Worm (Caenorhabditis elegans) whole organism, midembryonic: ENCODE results near the gene nhr-143.

Experiments
- T22C8.4 ChIP-seq: fragments of 200-800 bp; sonication (Bioruptor generic); IDR thresholded peaks from 2 replicates; pipeline ENCODE4 v1.3.6; 2022; ENCODE audit warnings: missing genetic modification characterization, missing compliant biosample characterization
- cog-1 ChIP-seq: sonication (generic microtip); optimal IDR thresholded peaks from 2 replicates; lab custom pipeline; 2016; ENCODE audit warnings: missing genetic modification characterization, missing compliant biosample characterization
- flt-1 ChIP-seq: fragments of 200-800 bp; sonication (Bioruptor generic); IDR thresholded peaks from 2 replicates; pipeline ENCODE4 v1.3.6; 2022; ENCODE audit warnings: missing genetic modification characterization, missing compliant biosample characterization
- klf-2 ChIP-seq: fragments of 200-800 bp; sonication (Bioruptor generic); conservative IDR thresholded peaks from 2 replicates; pipeline ENCODE4 v1.3.6; 2022; ENCODE audit warnings: missing genetic modification reagents, missing genetic modification characterization, missing compliant biosample characterization
- med-1 ChIP-seq: sonication (generic microtip); optimal IDR thresholded peaks from 2 replicates; lab custom pipeline; 2017; ENCODE audit warnings: missing genetic modification characterization, mild to moderate bottlenecking, missing compliant biosample characterization, antibody characterized with exemption, missing genetic modification reagents; ENCODE audit not compliant: insufficient read depth
- ref-1 ChIP-seq: fragments of 200-800 bp; sonication (Bioruptor generic); conservative IDR thresholded peaks from 2 replicates; pipeline ENCODE4 v1.3.6; 2022; ENCODE audit warnings: missing genetic modification reagents, missing genetic modification characterization, missing compliant biosample characterization
- tab-1 ChIP-seq: fragments of 200-800 bp; sonication (Bioruptor generic); IDR thresholded peaks from 2 replicates; pipeline ENCODE4 v1.3.6; 2022; ENCODE audit warnings: missing genetic modification characterization, missing compliant biosample characterization
- ztf-23 ChIP-seq: fragments of 200-800 bp; sonication (Bioruptor generic); IDR thresholded peaks from 2 replicates; pipeline ENCODE4 v1.3.6; 2022; ENCODE audit warnings: missing genetic modification reagents, missing genetic modification characterization, missing compliant biosample characterization
- ztf-29 ChIP-seq: fragments of 200-800 bp; sonication (Bioruptor generic); IDR thresholded peaks from 2 replicates; pipeline ENCODE4 v1.3.6; 2022; ENCODE audit warnings: missing genetic modification reagents, missing genetic modification characterization, missing compliant biosample characterization

The nhr-143 gene

ce11 chrV:8980845-8981244 is 6.1 kb upstream of the nhr-143 start, which contains the start of gene str-84:
Gene str-84 (minus strand): TSS chrV:8980945.
- no peak for TF ChIP-seq ztf-29 (GFP tag; lab: Robert Waterston, UW)
- TF ChIP-seq ztf-23 (GFP tag; lab: Robert Waterston, UW), result no peak
- no peak for TF ChIP-seq cog-1 (tag; lab: Kevin White, UChicago)
- no peak for TF ChIP-seq flt-1 (GFP tag; lab: Robert Waterston, UW)
- no peak for TF ChIP-seq med-1 (GFP tag; lab: Kevin White, UChicago)
- TF ChIP-seq klf-2 (GFP tag; lab: Robert Waterston, UW), result no peak
- no peak for TF ChIP-seq tab-1 (GFP tag; lab: Robert Waterston, UW)
- TF ChIP-seq T22C8.4 (GFP tag; lab: Robert Waterston, UW), result no peak
- no peak for TF ChIP-seq ref-1 (GFP tag; lab: Robert Waterston, UW)

ce11 chrV:8977895-8978294 is 3.2 kb upstream of the nhr-143 start:
- TF ChIP-seq flt-1 (GFP tag; lab: Robert Waterston, UW) (no peak), med-1 (GFP tag; lab: Kevin White, UChicago) (no peak), klf-2 (GFP tag; lab: Robert Waterston, UW) (no peak), tab-1 (GFP tag; lab: Robert Waterston, UW) (no peak), ztf-23 (GFP tag; lab: Robert Waterston, UW) (no peak), ztf-29 (GFP tag; lab: Robert Waterston, UW) (no peak)

DNA sequence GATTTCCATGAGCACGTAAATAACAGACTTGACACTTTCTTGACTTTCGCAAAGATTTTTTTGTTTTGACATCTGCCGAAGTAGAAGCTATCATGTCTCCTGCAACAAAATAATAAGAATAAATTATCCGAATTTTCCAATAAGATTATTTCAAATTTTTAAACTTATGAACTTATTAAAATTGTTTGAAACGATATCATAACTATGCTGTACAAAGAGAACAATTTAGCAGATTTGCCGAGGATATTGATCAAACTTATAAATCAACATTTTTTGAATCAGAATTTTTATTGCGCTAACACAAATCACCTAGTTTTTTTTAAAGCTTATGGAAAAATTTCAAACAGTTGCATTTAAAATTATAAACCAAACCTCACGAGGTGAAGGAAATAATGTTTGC is 2.5 kb downstream of the nhr-143 start, which contains the start of gene nhr-195:
Gene nhr-195, minus strand, starts transcription at position 101 of the 400 bp plus-strand sequence.
- no peak for TF ChIP-seq tab-1 (GFP tag; lab: Robert Waterston, UW)
- TF ChIP-seq flt-1 (GFP tag; lab: Robert Waterston, UW), result no peak
- TF ChIP-seq ztf-29 (GFP tag; lab: Robert Waterston, UW), result no peak

- no peak for TF ChIP-seq T22C8.4 (GFP tag; lab: Robert Waterston, UW)
- TF ChIP-seq flt-1 (GFP tag; lab: Robert Waterston, UW), result no peak
- no peak for TF ChIP-seq ref-1 (GFP tag; lab: Robert Waterston, UW)
- TF ChIP-seq ztf-23 (GFP tag; lab: Robert Waterston, UW), result no peak
- no peak for TF ChIP-seq med-1 (GFP tag; lab: Kevin White, UChicago)
- TF ChIP-seq klf-2 (GFP tag; lab: Robert Waterston, UW), result no peak
- no peak for TF ChIP-seq tab-1 (GFP tag; lab: Robert Waterston, UW)
These were observed 8.7 kb downstream of the nhr-143 start, which contains the start of gene nhr-219 for ce11 chrV:8966086-8966485. Gene nhr-219 (minus strand): TSS chrV:8966186.

DNA sequence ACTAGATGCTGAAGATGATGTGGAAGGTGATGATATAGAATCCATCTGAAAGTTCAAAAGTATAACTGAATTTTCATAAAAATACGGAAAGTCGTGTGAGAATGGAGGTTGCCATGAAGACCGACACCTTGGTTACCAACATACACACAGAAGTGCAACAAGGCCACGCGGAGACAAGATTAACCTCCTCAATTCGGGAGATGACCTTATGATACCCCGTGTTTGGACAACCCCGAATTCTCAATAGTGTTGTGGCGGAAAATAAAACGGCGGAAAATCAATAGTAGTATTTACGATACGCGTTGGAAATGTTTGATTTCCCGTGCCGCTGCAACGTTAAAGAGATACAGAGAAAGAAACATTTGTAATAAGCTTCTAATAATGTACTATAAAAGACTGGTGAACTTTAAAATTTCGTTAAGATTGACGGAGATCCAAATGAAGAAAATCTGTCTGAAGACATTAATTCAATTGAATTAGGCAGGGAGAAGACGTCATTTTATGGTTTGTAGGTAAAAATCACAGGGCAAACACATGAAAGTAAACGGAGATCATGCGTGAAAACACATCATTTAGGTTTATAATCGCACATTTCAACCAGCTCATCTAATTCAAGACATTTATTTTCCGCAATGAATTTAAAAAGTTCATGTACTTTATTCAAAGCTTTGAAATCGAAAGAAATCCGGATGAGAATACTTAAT is 10.5 kb downstream of the nhr-143 start, which contains the start of gene nhr-44:
Gene nhr-44, minus strand, starts transcription at position 51 of the 704 bp plus-strand sequence.
- TF ChIP-seq ref-1 (GFP tag; lab: Robert Waterston, UW) (no peak), tab-1 (GFP tag; lab: Robert Waterston, UW) (no peak), ztf-29 (GFP tag; lab: Robert Waterston, UW) (no peak), flt-1 (GFP tag; lab: Robert Waterston, UW) (no peak), klf-2 (GFP tag; lab: Robert Waterston, UW) (no peak), cog-1 (tag; lab: Kevin White, UChicago) (no peak), ztf-23 (GFP tag; lab: Robert Waterston, UW) (no peak), T22C8.4 (GFP tag; lab: Robert Waterston, UW) (no peak)

DNA sequence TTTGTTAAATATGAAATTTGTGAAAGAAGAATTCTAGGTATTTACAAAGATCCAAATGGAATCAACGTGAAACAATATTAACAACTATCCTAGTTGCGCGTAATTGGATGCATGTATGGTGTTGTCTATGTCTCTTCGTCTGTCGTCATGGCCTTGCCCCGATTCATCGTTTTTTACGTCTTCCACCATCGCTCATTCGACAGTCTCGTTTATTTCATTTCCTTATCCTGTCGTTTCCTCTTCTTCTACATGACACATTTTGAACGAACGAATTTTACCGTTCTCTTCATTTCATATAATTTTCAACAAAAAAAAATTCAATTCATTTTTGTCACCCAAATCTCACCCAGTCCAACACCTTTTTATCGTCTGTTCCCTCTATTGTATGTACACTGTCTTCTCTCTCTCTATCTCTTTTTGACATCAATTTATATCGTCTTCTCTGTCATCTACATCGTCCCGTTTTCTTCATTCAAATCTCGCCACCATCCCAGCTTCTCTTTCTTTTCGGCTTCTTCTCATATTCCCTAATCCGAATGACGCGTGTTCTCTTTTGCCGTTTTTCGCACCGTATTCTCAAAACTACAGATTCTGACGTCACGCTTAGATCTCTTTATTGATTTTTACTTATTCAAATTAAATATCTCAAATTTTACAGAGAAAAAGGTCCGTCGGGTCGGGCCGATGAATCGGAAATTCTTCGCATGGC is 18.2 kb downstream of the nhr-143 start, which contains the start of gene ttc-17:
Gene ttc-17, plus strand, starts transcription at position 659 of the 709 bp plus-strand sequence.
- TF ChIP-seq ztf-29 (GFP tag; lab: Robert Waterston, UW), result peak; percentile 69; the same call in 1 of the 2 replicates
- TF ChIP-seq ztf-23 (GFP tag; lab: Robert Waterston, UW), result no peak
- TF ChIP-seq ref-1 (GFP tag; lab: Robert Waterston, UW), result no peak
- 0 out of 2 replicates have a peak, but pooled peaks have one; percentile 12 for TF ChIP-seq T22C8.4 (GFP tag; lab: Robert Waterston, UW)

- TF ChIP-seq flt-1 (GFP tag; lab: Robert Waterston, UW), result no peak
- TF ChIP-seq ztf-23 (GFP tag; lab: Robert Waterston, UW), result no peak
- no peak for TF ChIP-seq ztf-29 (GFP tag; lab: Robert Waterston, UW)
- no peak for TF ChIP-seq med-1 (GFP tag; lab: Kevin White, UChicago)
- TF ChIP-seq ref-1 (GFP tag; lab: Robert Waterston, UW), result no peak
- no peak for TF ChIP-seq cog-1 (tag; lab: Kevin White, UChicago)
- TF ChIP-seq klf-2 (GFP tag; lab: Robert Waterston, UW), result no peak
- TF ChIP-seq T22C8.4 (GFP tag; lab: Robert Waterston, UW), result no peak
- no peak for TF ChIP-seq tab-1 (GFP tag; lab: Robert Waterston, UW)
These were observed 24.9 kb downstream of the nhr-143 start for ce11 chrV:8949873-8950272.

DNA sequence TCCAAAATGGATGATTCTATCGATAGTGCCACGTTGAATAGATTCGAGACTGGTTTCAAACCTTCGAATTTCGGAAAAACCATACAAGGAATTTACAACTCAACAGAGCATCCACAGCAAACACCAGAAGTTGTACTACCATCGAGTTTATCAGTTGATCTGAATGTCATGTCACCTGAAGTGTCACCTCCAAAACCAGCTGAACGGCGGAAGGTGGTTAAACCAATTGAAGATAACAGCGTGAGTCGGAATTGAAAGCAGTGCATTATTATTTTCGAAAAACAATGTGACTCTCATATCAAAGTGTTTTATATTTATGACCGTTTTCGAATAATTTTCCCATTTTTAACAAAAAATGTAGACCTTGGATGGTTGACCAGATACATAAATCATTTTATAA is 25.7 kb downstream of the nhr-143 start:
- TF ChIP-seq tab-1 (GFP tag; lab: Robert Waterston, UW) (no peak), ztf-23 (GFP tag; lab: Robert Waterston, UW) (no peak), T22C8.4 (GFP tag; lab: Robert Waterston, UW) (no peak), med-1 (GFP tag; lab: Kevin White, UChicago) (no peak), ref-1 (GFP tag; lab: Robert Waterston, UW) (no peak), ztf-29 (GFP tag; lab: Robert Waterston, UW) (no peak)

DNA sequence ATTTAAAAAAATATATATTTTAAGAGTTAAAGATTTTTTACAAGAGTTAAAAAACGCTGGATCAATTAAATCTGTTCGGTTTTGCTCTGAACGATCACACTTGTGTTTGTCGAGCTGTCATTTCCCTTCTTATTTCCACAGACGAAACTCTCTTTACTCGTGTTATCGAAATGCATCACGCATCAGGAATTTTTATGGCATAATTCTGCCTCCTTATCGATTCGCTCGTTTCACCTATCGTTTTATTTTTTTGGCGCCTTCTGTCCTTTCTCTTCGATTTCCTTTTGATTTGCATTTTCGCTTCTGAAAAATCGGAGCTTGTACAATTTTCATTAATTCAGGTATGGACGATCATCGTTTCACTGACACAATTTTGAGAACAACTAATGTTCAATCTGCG is 26.4 kb downstream of the nhr-143 start:
- TF ChIP-seq T22C8.4 (GFP tag; lab: Robert Waterston, UW) (no peak), cog-1 (tag; lab: Kevin White, UChicago) (no peak), ztf-23 (GFP tag; lab: Robert Waterston, UW) (no peak), flt-1 (GFP tag; lab: Robert Waterston, UW) (no peak), ztf-29 (GFP tag; lab: Robert Waterston, UW) (no peak), klf-2 (GFP tag; lab: Robert Waterston, UW) (no peak), ref-1 (GFP tag; lab: Robert Waterston, UW) (no peak), tab-1 (GFP tag; lab: Robert Waterston, UW) (no peak), med-1 (GFP tag; lab: Kevin White, UChicago) (no peak)
